Fruit fly (Drosophila melanogaster): ENCODE results near the gene Ndfip.
A peak's percentile ranks its signal among the peaks of the same experiment; 100 is the strongest.

The Ndfip gene

dm6 chr3L:17608185-17609067, 45.7 kb downstream of the Ndfip start (continued):
- TF ChIP-seq Sox15 (GFP tag; optimal IDR thresholded peaks at IDR 0.05) (peak; percentile 55), CG3919 (GFP tag; optimal IDR thresholded peaks at IDR 0.05) (peak; percentile 79), Ets21C (GFP tag; optimal IDR thresholded peaks at IDR 0.05) (peak; percentile 71), dac (GFP tag; optimal IDR thresholded peaks at IDR 0.05) (peak; percentile 50), CG3032 (tag; optimal IDR thresholded peaks at IDR 0.05) (no peak), fd59A (GFP tag; optimal IDR thresholded peaks at IDR 0.05) (no peak), OdsH (GFP tag; optimal IDR thresholded peaks at IDR 0.05) (peak; percentile 56), CG11294 (GFP tag; IDR thresholded peaks at IDR 0.05) (no peak; the same call in 1 of the 2 replicates), CG16779 (tag; optimal IDR thresholded peaks at IDR 0.05) (no peak), CG6792 (GFP tag; optimal IDR thresholded peaks at IDR 0.05) (peak; percentile 42), salr (GFP tag; optimal IDR thresholded peaks at IDR 0.05) (peak in 1 of 2 experiments; percentile 73), CG7368 (GFP tag; optimal IDR thresholded peaks at IDR 0.05) (peak; percentile 6), Gug (GFP tag; IDR thresholded peaks at IDR 0.05) (no peak), CG8319 (GFP tag; optimal IDR thresholded peaks at IDR 0.05) (peak; percentile 30), CG8632 (GFP tag; optimal IDR thresholded peaks at IDR 0.05) (peak; percentile 12), lz (GFP tag; optimal IDR thresholded peaks at IDR 0.05) (peak; percentile 80), CG15336 (GFP tag; IDR thresholded peaks at IDR 0.05) (peak; percentile 39; the same call in 1 of the 2 replicates), ss (GFP tag; optimal IDR thresholded peaks at IDR 0.05) (no peak), CG6276 (GFP tag; optimal IDR thresholded peaks at IDR 0.05) (peak; percentile 68), topi (GFP tag; optimal IDR thresholded peaks at IDR 0.05) (peak; percentile 84)

DNA sequence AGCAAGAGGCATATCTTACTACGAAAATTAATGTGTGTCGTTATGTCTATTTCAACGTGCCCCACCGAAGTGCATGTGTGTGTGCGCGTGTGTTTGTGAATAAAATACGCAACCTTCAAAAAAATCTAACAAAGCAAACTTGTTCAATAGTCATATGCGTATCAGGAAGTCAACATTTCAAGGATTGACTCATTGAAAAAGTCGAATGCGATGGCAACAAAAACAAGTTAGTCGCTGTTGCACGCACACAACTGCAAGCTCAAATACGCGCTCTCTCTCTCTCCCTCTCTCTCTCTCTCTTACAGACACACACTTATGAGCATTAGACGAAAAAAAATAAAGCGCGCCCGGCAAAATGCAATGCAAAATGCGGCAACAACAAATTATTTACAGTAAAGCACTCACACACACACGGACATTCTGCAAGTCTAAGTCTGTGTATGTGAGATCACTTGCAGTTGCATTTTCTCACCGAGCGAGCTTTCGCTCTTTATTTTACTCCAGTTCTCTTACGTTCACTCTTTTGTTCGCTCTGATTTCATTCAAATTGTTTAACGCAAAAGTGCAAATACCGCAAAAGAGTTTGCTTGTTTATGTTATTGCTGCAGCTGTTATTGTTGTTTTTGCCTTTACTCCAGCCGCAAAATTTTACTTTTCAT, 47.3 kb downstream of the Ndfip start:
- TF ChIP-seq CG15336 (GFP tag; IDR thresholded peaks at IDR 0.05) = peak; percentile 59
- TF ChIP-seq CG6276 (GFP tag; optimal IDR thresholded peaks at IDR 0.05) = peak; percentile 52
- peak; percentile 28 for TF ChIP-seq Blimp-1 (GFP tag; optimal IDR thresholded peaks at IDR 0.05)
- TF ChIP-seq Eip93F (GFP tag; optimal IDR thresholded peaks at IDR 0.05) = peak; percentile 29
- no peak for TF ChIP-seq CG11902 (GFP tag; optimal IDR thresholded peaks at IDR 0.05)
- peak; percentile 58 for TF ChIP-seq Eip78C (GFP tag)
- peak; percentile 37 for TF ChIP-seq CG16779 (tag; optimal IDR thresholded peaks at IDR 0.05)
- peak; percentile 66 for TF ChIP-seq vri (GFP tag; optimal IDR thresholded peaks at IDR 0.05)
- no peak for TF ChIP-seq CG6163 (GFP tag; IDR thresholded peaks at IDR 0.05)
- TF ChIP-seq CG8119 (GFP tag; IDR thresholded peaks at IDR 0.05) = peak; percentile 59; the same call in 1 of the 3 replicates
- TF ChIP-seq fd85E (GFP tag; optimal IDR thresholded peaks at IDR 0.05) = no peak
- peak; percentile 64; the same call in 2 of the 3 replicates for TF ChIP-seq eg (GFP tag; IDR thresholded peaks at IDR 0.05)
- TF ChIP-seq svp (GFP tag) = peak; percentile 71
- peak; percentile 38 for TF ChIP-seq net (GFP tag; optimal IDR thresholded peaks at IDR 0.05)
- TF ChIP-seq CG3919 (GFP tag; optimal IDR thresholded peaks at IDR 0.05) = no peak
- TF ChIP-seq Sox102F (GFP tag; optimal IDR thresholded peaks at IDR 0.05) = peak; percentile 19
- peak; percentile 6 for TF ChIP-seq Lpt (GFP tag; optimal IDR thresholded peaks at IDR 0.05)
- TF ChIP-seq Hr4 (GFP tag; optimal IDR thresholded peaks at IDR 0.05) = peak; percentile 3
- TF ChIP-seq CG32006 (GFP tag; optimal IDR thresholded peaks at IDR 0.05) = peak; percentile 11
- TF ChIP-seq Sox15 (GFP tag; optimal IDR thresholded peaks at IDR 0.05) = no peak
- TF ChIP-seq Hr38 (GFP tag; optimal IDR thresholded peaks at IDR 0.05) = no peak
- peak; percentile 49 for TF ChIP-seq CG6854 (GFP tag; optimal IDR thresholded peaks at IDR 0.05)
